Fruit fly (Drosophila melanogaster): Measurements from ENCODE around the gene S.

S gene

dm6 chr2L:1072184-1072583, 5.4 kb downstream of the S start (continued):
- TF ChIP-seq hkb (optimal IDR thresholded peaks at IDR 0.05) = no peak
- TF ChIP-seq hkb (GFP tag; IDR thresholded peaks at IDR 0.05) = peak; percentile 94
- TF ChIP-seq D19B (GFP tag; optimal IDR thresholded peaks at IDR 0.05) = peak; percentile 76
- no peak for TF ChIP-seq corto (GFP tag; optimal IDR thresholded peaks at IDR 0.05)
- peak; percentile 83 for TF ChIP-seq kah (GFP tag; optimal IDR thresholded peaks at IDR 0.05)
- peak; percentile 47; the same call in 1 of the 2 replicates for TF ChIP-seq GATAe (GFP tag; conservative IDR thresholded peaks at IDR 0.05)
- peak; percentile 90 for TF ChIP-seq CG3281 (GFP tag; optimal IDR thresholded peaks at IDR 0.05)
- peak; percentile 75 for TF ChIP-seq HLH54F (GFP tag; optimal IDR thresholded peaks at IDR 0.05)
- peak in 1 of 3 experiments; percentile 87 for TF ChIP-seq lola (GFP tag; optimal IDR thresholded peaks at IDR 0.05)
- TF ChIP-seq MESR4 (GFP tag; optimal IDR thresholded peaks at IDR 0.05) = peak; percentile 63
- TF ChIP-seq kay (GFP tag; optimal IDR thresholded peaks at IDR 0.05) = peak; percentile 86
- peak; percentile 77 for TF ChIP-seq CG17829 (tag; optimal IDR thresholded peaks at IDR 0.05)
- no peak for TF ChIP-seq CG2129 (GFP tag; IDR thresholded peaks at IDR 0.05; ENCODE audit: partially characterized antibody)
- peak; percentile 98 for TF ChIP-seq otp (GFP tag; IDR thresholded peaks at IDR 0.05)
- peak; percentile 89 for TF ChIP-seq da (GFP tag; optimal IDR thresholded peaks at IDR 0.05)
- TF ChIP-seq grn (GFP tag; optimal IDR thresholded peaks at IDR 0.05) = peak; percentile 90
- peak; percentile 87 for TF ChIP-seq CG9932 (GFP tag; IDR thresholded peaks at IDR 0.05)
- no peak for TF ChIP-seq CG1832 (GFP tag; optimal IDR thresholded peaks at IDR 0.05)
- peak; percentile 64 for TF ChIP-seq exex (tag; optimal IDR thresholded peaks at IDR 0.05)
- TF ChIP-seq al (GFP tag; IDR thresholded peaks at IDR 0.05) = peak; percentile 59; the same call in 1 of the 2 replicates
- TF ChIP-seq Ptx1 (GFP tag; IDR thresholded peaks at IDR 0.05) = peak; percentile 74
- TF ChIP-seq E2f2 (GFP tag; IDR thresholded peaks at IDR 0.05) = peak; percentile 74
- peak; percentile 91 for TF ChIP-seq stc (GFP tag; IDR thresholded peaks at IDR 0.05)
- peak; percentile 83 for TF ChIP-seq E2f1 (GFP tag; IDR thresholded peaks at IDR 0.05)
- TF ChIP-seq Stat92E (GFP tag; optimal IDR thresholded peaks at IDR 0.05) = peak in 1 of 3 experiments; percentile 58
- peak; percentile 94 for TF ChIP-seq Hey (tag; optimal IDR thresholded peaks at IDR 0.05)
- TF ChIP-seq CG8388 (GFP tag; optimal IDR thresholded peaks at IDR 0.05) = peak; percentile 81
- peak; percentile 18; the same call in 1 of the 3 replicates for TF ChIP-seq row (GFP tag; IDR thresholded peaks at IDR 0.05)
- peak; percentile 86 for TF ChIP-seq CG9609 (GFP tag; optimal IDR thresholded peaks at IDR 0.05)
- TF ChIP-seq CG3163 (GFP tag; optimal IDR thresholded peaks at IDR 0.05) = peak; percentile 87
- TF ChIP-seq CG8089 (GFP tag; optimal IDR thresholded peaks at IDR 0.05) = peak; percentile 94
- TF ChIP-seq yki (optimal IDR thresholded peaks at IDR 0.05) = no peak
- peak; percentile 81 for TF ChIP-seq Bteb2 (GFP tag; optimal IDR thresholded peaks at IDR 0.05)
- TF ChIP-seq HLH4C (GFP tag; IDR thresholded peaks at IDR 0.05; ENCODE audit: partially characterized antibody) = no peak
- TF ChIP-seq tgo (GFP tag; IDR thresholded peaks at IDR 0.05) = peak; percentile 76; the same call in 2 of the 3 replicates
- peak; percentile 91 for TF ChIP-seq mam (GFP tag; optimal IDR thresholded peaks at IDR 0.05)
- TF ChIP-seq dati (GFP tag; IDR thresholded peaks at IDR 0.05) = peak; percentile 81
- TF ChIP-seq CG14710 (tag; optimal IDR thresholded peaks at IDR 0.05) = peak; percentile 91
- peak; percentile 69 for TF ChIP-seq CG7357 (GFP tag; IDR thresholded peaks at IDR 0.05)
- TF ChIP-seq CG10321 (GFP tag; IDR thresholded peaks at IDR 0.05) = peak; percentile 66
- TF ChIP-seq CG32767 (GFP tag; IDR thresholded peaks at IDR 0.05) = peak; percentile 79
- TF ChIP-seq CG7786 (GFP tag; optimal IDR thresholded peaks at IDR 0.05) = peak; percentile 87
- TF ChIP-seq ac (GFP tag; optimal IDR thresholded peaks at IDR 0.05) = peak; percentile 92
- peak; percentile 94 for TF ChIP-seq maf-S (GFP tag; optimal IDR thresholded peaks at IDR 0.05)
- peak; percentile 45; the same call in 1 of the 2 replicates for TF ChIP-seq cas (GFP tag; IDR thresholded peaks at IDR 0.05)
- TF ChIP-seq CG17328 (GFP tag; IDR thresholded peaks at IDR 0.05) = peak; percentile 86
- TF ChIP-seq ro (GFP tag; IDR thresholded peaks at IDR 0.05) = peak; percentile 59
- TF ChIP-seq tio (GFP tag; optimal IDR thresholded peaks at IDR 0.05) = peak; percentile 87
- peak; percentile 46 for TF ChIP-seq lbe (GFP tag; optimal IDR thresholded peaks at IDR 0.05)
- TF ChIP-seq Lim3 (GFP tag; IDR thresholded peaks at IDR 0.05) = no peak
- TF ChIP-seq CG2199 (GFP tag; IDR thresholded peaks at IDR 0.05) = peak; percentile 83; the same call in 1 of the 3 replicates
- peak; percentile 24; the same call in 1 of the 2 replicates for TF ChIP-seq Dref (GFP tag; IDR thresholded peaks at IDR 0.05)
